Worm (Caenorhabditis elegans) whole organism, midembryonic: ENCODE data around the gene mnr-1.

Experiments
- T22C8.4 ChIP-seq: fragments of 200-800 bp; sonication (Bioruptor generic); IDR thresholded peaks from 2 replicates; pipeline ENCODE4 v1.3.6; 2022; ENCODE audit warnings: missing genetic modification characterization, missing compliant biosample characterization
- flt-1 ChIP-seq: fragments of 200-800 bp; sonication (Bioruptor generic); IDR thresholded peaks from 2 replicates; pipeline ENCODE4 v1.3.6; 2022; ENCODE audit warnings: missing genetic modification characterization, missing compliant biosample characterization
- klf-2 ChIP-seq: fragments of 200-800 bp; sonication (Bioruptor generic); conservative IDR thresholded peaks from 2 replicates; pipeline ENCODE4 v1.3.6; 2022; ENCODE audit warnings: missing genetic modification reagents, missing genetic modification characterization, missing compliant biosample characterization
- med-1 ChIP-seq: sonication (generic microtip); optimal IDR thresholded peaks from 2 replicates; lab custom pipeline; 2017; ENCODE audit warnings: missing genetic modification characterization, mild to moderate bottlenecking, missing compliant biosample characterization, antibody characterized with exemption, missing genetic modification reagents; ENCODE audit not compliant: insufficient read depth
- ref-1 ChIP-seq: fragments of 200-800 bp; sonication (Bioruptor generic); conservative IDR thresholded peaks from 2 replicates; pipeline ENCODE4 v1.3.6; 2022; ENCODE audit warnings: missing genetic modification reagents, missing genetic modification characterization, missing compliant biosample characterization
- ztf-29 ChIP-seq: fragments of 200-800 bp; sonication (Bioruptor generic); IDR thresholded peaks from 2 replicates; pipeline ENCODE4 v1.3.6; 2022; ENCODE audit warnings: missing genetic modification reagents, missing genetic modification characterization, missing compliant biosample characterization

ce11 chrV:20691585-20691984 is 37.1 kb downstream of the mnr-1 start, which contains the start of gene F53F8.4:
- TF ChIP-seq klf-2 = no peak
- TF ChIP-seq ztf-29 = no peak
- no peak for TF ChIP-seq ref-1
- no peak for TF ChIP-seq T22C8.4 (GFP tag; lab: Robert Waterston, UW)
- no peak for TF ChIP-seq flt-1
- TF ChIP-seq med-1 (GFP tag; lab: Kevin White, UChicago) = no peak
